Fruit fly (Drosophila melanogaster): Measurements from ENCODE around the gene RpL3.

DNA sequence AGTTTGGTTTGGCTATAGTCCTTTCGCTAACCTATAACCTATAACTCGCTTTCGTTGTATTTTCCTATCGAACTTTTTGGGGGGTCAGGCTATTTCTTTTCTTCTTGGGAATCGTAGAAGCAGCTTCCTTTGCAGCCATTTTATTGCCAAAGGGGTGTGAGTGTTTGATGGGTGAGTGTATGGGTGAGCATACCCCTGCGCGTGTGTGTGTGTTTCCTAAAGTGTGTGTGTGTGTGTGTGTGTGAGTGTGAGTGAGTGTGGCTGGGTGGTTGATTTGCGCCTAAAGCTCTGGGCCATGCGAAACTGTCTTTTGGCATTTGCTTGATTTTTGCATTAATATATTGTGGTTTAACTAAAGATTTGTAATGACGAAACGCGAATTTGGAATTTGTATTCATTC is 32.1 kb downstream of the RpL3 start:
- TF ChIP-seq gl (tag; optimal IDR thresholded peaks at IDR 0.05) (no peak), CG10348 (GFP tag; IDR thresholded peaks at IDR 0.05) (no peak), Pif1A (GFP tag; optimal IDR thresholded peaks at IDR 0.05) (no peak), CG8159 (tag; optimal IDR thresholded peaks at IDR 0.05) (no peak), CG34367 (tag; optimal IDR thresholded peaks at IDR 0.05) (no peak), CG4496 (GFP tag; IDR thresholded peaks at IDR 0.05) (no peak), EcR (GFP tag; optimal IDR thresholded peaks at IDR 0.05) (no peak)

Data from whole organism, pupa.